Worm (Caenorhabditis elegans): ENCODE measurements around the gene srbc-27.

- TF ChIP-seq R02D3.7 (tag; optimal IDR thresholded peaks at IDR 0.05) (no peak), mdl-1 (tag; optimal IDR thresholded peaks at IDR 0.05) (no peak), unc-39 (tag; optimal IDR thresholded peaks at IDR 0.05) (no peak), sma-9 (GFP tag; optimal IDR thresholded peaks at IDR 0.05) (no peak), sma-9 (tag; optimal IDR thresholded peaks at IDR 0.05) (no peak), nhr-10 (tag; optimal IDR thresholded peaks at IDR 0.05) (no peak), elt-1 (tag; optimal IDR thresholded peaks at IDR 0.05) (no peak), nhr-11 (tag; optimal IDR thresholded peaks at IDR 0.05) (no peak), ztf-11 (tag; optimal IDR thresholded peaks at IDR 0.05) (no peak), nhr-6 (tag; optimal IDR thresholded peaks at IDR 0.05) (no peak), nhr-25 (tag; optimal IDR thresholded peaks at IDR 0.05) (no peak), nhr-12 (tag; optimal IDR thresholded peaks at IDR 0.05) (no peak), aly-2 (tag; optimal IDR thresholded peaks at IDR 0.05) (no peak)
These were observed 45.5 kb downstream of the srbc-27 start, which contains the start of gene srbc-61 for ce11 chrV:17476490-17476889.
